Worm (Caenorhabditis elegans) whole organism, L3 larva: ENCODE measurements around the gene T03G6.3.

ENCODE experiments used
- R02D3.7 ChIP-seq: fragments of 150-350 bp; optimal IDR thresholded peaks from 2 replicates; lab custom pipeline; 2014; ENCODE audit warnings: missing biosample characterization, missing genetic modification characterization
- ZK546.5 ChIP-seq: sonication (generic microtip); optimal IDR thresholded peaks from 2 replicates; lab custom pipeline; 2017; ENCODE audit warnings: missing biosample characterization, missing genetic modification characterization
- ama-1 ChIP-seq: fragments of 150-350 bp; optimal IDR thresholded peaks from 2 replicates; lab custom pipeline; 2018
- ceh-16 ChIP-seq: sonication (generic microtip); optimal IDR thresholded peaks from 2 replicates; lab custom pipeline; 2017; ENCODE audit warnings: missing biosample characterization, missing genetic modification characterization
- ceh-28 ChIP-seq: fragments of 150-350 bp; optimal IDR thresholded peaks from 2 replicates; lab custom pipeline; 2014; ENCODE audit warnings: missing biosample characterization, missing genetic modification reagents, missing genetic modification characterization
- ceh-82 ChIP-seq: fragments of 150-350 bp; optimal IDR thresholded peaks from 2 replicates; lab custom pipeline; 2014; ENCODE audit warnings: missing biosample characterization, missing genetic modification characterization
- ceh-9 ChIP-seq: sonication (generic microtip); optimal IDR thresholded peaks from 2 replicates; lab custom pipeline; 2018; ENCODE audit warnings: missing biosample characterization, missing genetic modification characterization
- daf-12 ChIP-seq: fragments of 150-350 bp; optimal IDR thresholded peaks from 2 replicates; lab custom pipeline; 2014; ENCODE audit warnings: missing biosample characterization, missing genetic modification reagents, missing genetic modification characterization
- egl-27 ChIP-seq: sonication (generic microtip); optimal IDR thresholded peaks from 4 replicates; lab custom pipeline; 2017; ENCODE audit warnings: missing biosample characterization, missing genetic modification reagents, missing genetic modification characterization
- elt-1 ChIP-seq: fragments of 150-350 bp; optimal IDR thresholded peaks from 2 replicates; lab custom pipeline; 2014; ENCODE audit warnings: missing biosample characterization, missing genetic modification characterization
- elt-2 ChIP-seq: sonication (generic microtip); optimal IDR thresholded peaks from 2 replicates; lab custom pipeline; 2016; ENCODE audit warnings: missing genetic modification reagents, mild to moderate bottlenecking, missing genetic modification characterization, missing compliant biosample characterization
- elt-3 ChIP-seq, 3 experiments: fragments of 150-350 bp in 1 of 3; sonication (generic microtip) in 2 of 3; optimal IDR thresholded peaks; 2 replicates in 2 of 3; 4 replicates in 1 of 3; lab custom pipeline; 2014 to 2017; ENCODE audit warnings: missing biosample characterization in 3 of 3, missing genetic modification characterization in 3 of 3
- eor-1 ChIP-seq, 2 experiments: fragments of 150-350 bp; optimal IDR thresholded peaks; 2 replicates each; lab custom pipeline; 2014 to 2018; ENCODE audit warnings: missing biosample characterization in 2 of 2, missing genetic modification characterization in 2 of 2
- fkh-10 ChIP-seq: sonication (generic microtip); optimal IDR thresholded peaks from 2 replicates; lab custom pipeline; 2017; ENCODE audit warnings: missing biosample characterization, missing genetic modification reagents, missing genetic modification characterization
- fos-1 ChIP-seq: fragments of 150-350 bp; optimal IDR thresholded peaks from 2 replicates; lab custom pipeline; 2014; ENCODE audit warnings: missing biosample characterization, missing genetic modification characterization
- hmg-11 ChIP-seq: sonication (generic microtip); optimal IDR thresholded peaks from 2 replicates; lab custom pipeline; 2016; ENCODE audit warnings: missing genetic modification characterization, missing compliant biosample characterization
- jun-1 ChIP-seq: fragments of 150-350 bp; optimal IDR thresholded peaks from 2 replicates; lab custom pipeline; 2014; ENCODE audit warnings: missing biosample characterization, missing genetic modification reagents, missing genetic modification characterization
- lin-15B ChIP-seq: fragments of 150-350 bp; optimal IDR thresholded peaks from 2 replicates; lab custom pipeline; 2014; ENCODE audit warnings: missing biosample characterization, missing genetic modification characterization
- lin-39 ChIP-seq: fragments of 150-350 bp; optimal IDR thresholded peaks from 2 replicates; lab custom pipeline; 2018; ENCODE audit warnings: missing biosample characterization, missing genetic modification reagents, missing genetic modification characterization
- lsy-12 ChIP-seq: sonication (generic microtip); optimal IDR thresholded peaks from 2 replicates; lab custom pipeline; 2016; ENCODE audit warnings: mild to moderate bottlenecking, missing genetic modification characterization, missing compliant biosample characterization
- mdl-1 ChIP-seq: fragments of 150-350 bp; optimal IDR thresholded peaks from 2 replicates; lab custom pipeline; 2014; ENCODE audit warnings: missing biosample characterization, missing genetic modification characterization
- mml-1 ChIP-seq: fragments of 150-350 bp; sonication (generic microtip); optimal IDR thresholded peaks from 3 replicates; lab custom pipeline; 2014; ENCODE audit warnings: missing biosample characterization, missing genetic modification characterization
- nfya-1 ChIP-seq: sonication (generic microtip); optimal IDR thresholded peaks from 2 replicates; lab custom pipeline; 2017; ENCODE audit warnings: missing genetic modification characterization, mild to moderate bottlenecking, missing compliant biosample characterization, antibody characterized with exemption, moderate library complexity; ENCODE audit not compliant: insufficient read depth
- nhr-12 ChIP-seq: fragments of 150-350 bp; optimal IDR thresholded peaks from 2 replicates; lab custom pipeline; 2014; ENCODE audit warnings: missing biosample characterization, missing genetic modification characterization
- nhr-23 ChIP-seq: fragments of 150-350 bp; optimal IDR thresholded peaks from 2 replicates; lab custom pipeline; 2014; ENCODE audit warnings: missing biosample characterization, missing genetic modification reagents, missing genetic modification characterization
- nhr-237 ChIP-seq: fragments of 150-350 bp; optimal IDR thresholded peaks from 2 replicates; lab custom pipeline; 2014; ENCODE audit warnings: missing biosample characterization, missing genetic modification characterization
- nhr-25 ChIP-seq: sonication (generic microtip); optimal IDR thresholded peaks from 2 replicates; lab custom pipeline; 2017; ENCODE audit warnings: missing biosample characterization, missing genetic modification characterization
- nhr-28 ChIP-seq: fragments of 150-350 bp; optimal IDR thresholded peaks from 2 replicates; lab custom pipeline; 2014; ENCODE audit warnings: missing biosample characterization, missing genetic modification characterization
- nhr-43 ChIP-seq: sonication (generic microtip); optimal IDR thresholded peaks from 2 replicates; lab custom pipeline; 2016; ENCODE audit warnings: mild to moderate bottlenecking, missing genetic modification characterization, missing compliant biosample characterization; ENCODE audit not compliant: poor library complexity, severe bottlenecking
- nhr-67 ChIP-seq: fragments of 150-350 bp; optimal IDR thresholded peaks from 2 replicates; lab custom pipeline; 2014; ENCODE audit warnings: missing biosample characterization, missing genetic modification characterization
- nhr-76 ChIP-seq: fragments of 150-350 bp; sonication (generic microtip); optimal IDR thresholded peaks from 5 replicates; lab custom pipeline; 2014; ENCODE audit warnings: missing biosample characterization, missing genetic modification characterization
- nhr-77 ChIP-seq: fragments of 150-350 bp; optimal IDR thresholded peaks from 2 replicates; lab custom pipeline; 2014; ENCODE audit warnings: missing biosample characterization, missing genetic modification characterization
- pha-4 ChIP-seq: fragments of 150-350 bp; optimal IDR thresholded peaks from 2 replicates; lab custom pipeline; 2014; ENCODE audit warnings: missing biosample characterization, missing genetic modification reagents, missing genetic modification characterization
- pqm-1 ChIP-seq: fragments of 150-350 bp; optimal IDR thresholded peaks from 2 replicates; lab custom pipeline; 2017; ENCODE audit warnings: missing biosample characterization, missing genetic modification characterization, inconsistent platforms
- sea-2 ChIP-seq: fragments of 150-350 bp; sonication (generic microtip); optimal IDR thresholded peaks from 4 replicates; lab custom pipeline; 2014; ENCODE audit warnings: missing biosample characterization, missing genetic modification reagents, missing genetic modification characterization
- skn-1 ChIP-seq: fragments of 150-350 bp; optimal IDR thresholded peaks from 2 replicates; lab custom pipeline; 2014; ENCODE audit warnings: missing biosample characterization, missing genetic modification characterization
- snpc-4 ChIP-seq: fragments of 150-350 bp; optimal IDR thresholded peaks from 2 replicates; lab custom pipeline; 2014; ENCODE audit warnings: missing biosample characterization, missing genetic modification characterization
- tbx-2 ChIP-seq: sonication (generic microtip); optimal IDR thresholded peaks from 2 replicates; lab custom pipeline; 2016; ENCODE audit warnings: mild to moderate bottlenecking, missing genetic modification characterization, missing compliant biosample characterization
- unc-39 ChIP-seq: sonication (generic microtip); optimal IDR thresholded peaks from 4 replicates; lab custom pipeline; 2017; ENCODE audit warnings: missing biosample characterization, missing genetic modification characterization
- zag-1 ChIP-seq: fragments of 150-350 bp; optimal IDR thresholded peaks from 2 replicates; lab custom pipeline; 2014; ENCODE audit warnings: missing biosample characterization, missing genetic modification characterization
- ztf-11 ChIP-seq: fragments of 150-350 bp; optimal IDR thresholded peaks from 2 replicates; lab custom pipeline; 2014; ENCODE audit warnings: missing biosample characterization, missing genetic modification characterization
- ztf-4 ChIP-seq: fragments of 150-350 bp; optimal IDR thresholded peaks from 2 replicates; lab custom pipeline; 2014; ENCODE audit warnings: missing biosample characterization, missing genetic modification characterization

Gene T03G6.3

DNA sequence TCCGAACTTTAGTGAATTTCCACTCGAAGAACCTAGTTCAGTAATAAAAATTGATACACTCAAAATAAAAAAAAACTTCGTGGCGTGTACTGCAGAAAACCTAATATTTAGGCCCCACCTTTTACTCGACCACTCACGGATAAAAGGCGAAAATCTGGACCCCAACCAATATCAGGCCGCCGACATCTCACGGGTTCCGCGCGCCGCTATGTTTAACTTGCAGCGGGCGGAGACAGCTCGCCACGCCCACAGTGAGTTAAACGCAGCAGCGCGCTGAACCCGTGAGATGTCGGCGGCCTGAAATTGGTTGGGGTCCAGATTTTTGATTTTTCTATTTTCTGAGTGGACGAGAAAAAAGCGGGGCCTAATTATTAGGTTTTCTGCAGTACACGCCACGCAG lies 17.3 kb upstream of the T03G6.3 start:
- TF ChIP-seq nhr-237 (tag; lab: Kevin White, UChicago) (no peak), nhr-28 (tag; lab: Kevin White, UChicago) (no peak), nhr-25 (tag; lab: Kevin White, UChicago) (no peak), lsy-12 (no peak), mdl-1 (tag; lab: Kevin White, UChicago) (no peak), ama-1 (no peak), ZK546.5 (tag; lab: Kevin White, UChicago) (no peak), jun-1 (no peak), elt-2 (no peak), daf-12 (tag; lab: Kevin White, UChicago) (no peak), R02D3.7 (tag; lab: Kevin White, UChicago) (no peak), lin-15B (no peak), nhr-67 (tag; lab: Kevin White, UChicago) (no peak), hmg-11 (tag; lab: Kevin White, UChicago) (no peak)

DNA sequence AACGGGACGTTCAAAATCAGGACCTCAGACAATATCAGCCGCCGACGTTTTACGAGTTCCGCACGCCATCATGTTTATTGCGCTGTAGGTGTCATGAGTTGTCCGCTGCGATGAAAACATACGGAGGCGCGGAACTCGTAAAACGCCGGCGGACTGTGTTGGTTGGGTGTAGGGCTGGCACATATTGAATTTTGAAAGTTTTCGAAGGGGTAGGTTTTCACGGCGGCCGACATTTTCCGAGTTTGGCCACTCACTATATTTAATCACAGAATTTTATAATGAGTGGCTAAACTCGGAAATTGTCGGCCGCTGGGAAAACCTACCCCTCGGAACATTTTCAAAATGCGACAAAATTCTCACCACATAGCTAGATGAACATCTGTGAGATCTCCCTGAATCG lies 10.6 kb upstream of the T03G6.3 start:
- TF ChIP-seq ceh-82 = no peak
- TF ChIP-seq R02D3.7 (tag; lab: Kevin White, UChicago) = no peak
- TF ChIP-seq mml-1 (tag; lab: Kevin White, UChicago) = no peak
- TF ChIP-seq egl-27 (tag; lab: Kevin White, UChicago) = no peak
- TF ChIP-seq snpc-4 = peak; percentile 9

DNA sequence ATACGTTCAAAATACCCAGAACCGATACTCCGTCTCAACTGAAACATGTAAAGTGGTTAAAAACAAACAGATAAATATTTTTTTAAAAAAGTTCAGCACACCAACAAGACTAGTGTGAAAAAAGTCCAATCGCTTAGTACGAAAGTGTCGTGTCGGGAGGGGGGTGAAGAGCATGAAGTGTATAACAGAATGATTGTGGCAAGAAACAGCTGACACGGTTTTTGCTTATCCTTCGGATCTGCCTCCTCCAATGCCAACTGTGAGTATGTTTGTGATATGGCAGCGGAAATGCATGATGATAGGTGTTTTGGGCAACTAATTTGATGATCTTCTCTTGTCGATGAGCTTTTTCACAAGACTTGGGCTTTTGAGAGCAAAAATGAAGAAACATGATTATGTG lies 4.8 kb upstream of the T03G6.3 start:
- TF ChIP-seq lin-39 (tag; lab: Kevin White, UChicago) (peak; percentile 30), sea-2 (GFP tag; lab: Kevin White, UChicago) (no peak), ZK546.5 (tag; lab: Kevin White, UChicago) (no peak), ceh-28 (tag; lab: Kevin White, UChicago) (no peak), nhr-76 (no peak), nhr-43 (tag; lab: Kevin White, UChicago) (no peak)

DNA sequence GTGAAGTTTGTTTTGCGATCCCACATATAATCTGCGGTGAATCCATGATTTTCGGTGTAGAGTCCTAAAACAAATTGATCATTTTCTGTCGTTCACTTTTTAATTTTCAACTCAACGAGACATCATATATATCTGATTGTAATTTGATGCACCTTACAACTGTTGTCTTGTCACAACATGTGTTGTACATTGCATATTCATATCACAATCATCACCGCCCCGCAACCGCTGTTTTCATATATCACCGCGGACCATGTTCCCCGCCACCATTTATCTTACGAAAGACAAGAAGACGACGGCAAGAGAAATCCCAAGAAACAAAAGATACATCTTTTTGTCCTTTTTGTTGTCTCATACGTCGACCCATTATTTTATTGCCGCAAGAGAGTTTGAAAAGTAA lies 1.4 kb downstream of the T03G6.3 start:
- no peak for TF ChIP-seq ceh-82
- no peak for TF ChIP-seq nfya-1 (tag; lab: Kevin White, UChicago)
- no peak for TF ChIP-seq nhr-25 (tag; lab: Kevin White, UChicago)
- TF ChIP-seq ztf-11 (tag; lab: Kevin White, UChicago) = no peak
- TF ChIP-seq lin-39 (tag; lab: Kevin White, UChicago) = no peak
- no peak for TF ChIP-seq tbx-2 (tag; lab: Kevin White, UChicago)
- TF ChIP-seq nhr-237 (tag; lab: Kevin White, UChicago) = no peak
- TF ChIP-seq R02D3.7 (tag; lab: Kevin White, UChicago) = no peak
- no peak for TF ChIP-seq pqm-1 (tag; lab: Kevin White, UChicago)
- TF ChIP-seq mdl-1 (tag; lab: Kevin White, UChicago) = no peak
- TF ChIP-seq ama-1 = no peak
- TF ChIP-seq zag-1 (tag; lab: Kevin White, UChicago) = no peak
- TF ChIP-seq mml-1 (tag; lab: Kevin White, UChicago) = no peak
- TF ChIP-seq nhr-12 = no peak
- TF ChIP-seq snpc-4 = no peak
- no peak for TF ChIP-seq elt-3 (tag; optimal IDR thresholded peaks at IDR 0.05; lab: Kevin White, UChicago)
- TF ChIP-seq elt-2 = no peak
- TF ChIP-seq, all 47 proteins: peak for 0

ce11 chrX:2613077-2613476 lies 2.4 kb downstream of the T03G6.3 start:
- TF ChIP-seq hmg-11 (tag; lab: Kevin White, UChicago) (peak; percentile 79), pha-4 (tag; lab: Kevin White, UChicago) (peak; percentile 81), ZK546.5 (tag; lab: Kevin White, UChicago) (no peak), elt-3 (tag; optimal IDR thresholded peaks at IDR 0.05; lab: Kevin White, UChicago) (no peak), tbx-2 (tag; lab: Kevin White, UChicago) (peak; percentile 33), ztf-11 (tag; lab: Kevin White, UChicago) (no peak), nhr-43 (tag; lab: Kevin White, UChicago) (peak; percentile 84), daf-12 (tag; lab: Kevin White, UChicago) (no peak), lin-15B (no peak), unc-39 (tag; lab: Kevin White, UChicago) (no peak), fkh-10 (GFP tag; lab: Kevin White, UChicago) (no peak), ceh-16 (tag; lab: Kevin White, UChicago) (peak; percentile 17), jun-1 (peak; percentile 37), nhr-23 (peak; percentile 65), zag-1 (tag; lab: Kevin White, UChicago) (no peak), ceh-82 (peak; percentile 17), lsy-12 (peak; percentile 34), mdl-1 (tag; lab: Kevin White, UChicago) (no peak), mml-1 (tag; lab: Kevin White, UChicago) (no peak), pqm-1 (tag; lab: Kevin White, UChicago) (peak; percentile 47), eor-1 (tag; optimal IDR thresholded peaks at IDR 0.05; lab: Kevin White, UChicago) (no peak), nhr-25 (tag; lab: Kevin White, UChicago) (peak; percentile 33), snpc-4 (peak; percentile 20), skn-1 (tag; lab: Kevin White, UChicago) (no peak), nhr-76 (no peak), ceh-9 (no peak), egl-27 (tag; lab: Kevin White, UChicago) (no peak), fos-1 (tag; lab: Kevin White, UChicago) (no peak), nhr-28 (tag; lab: Kevin White, UChicago) (no peak), sea-2 (GFP tag; lab: Kevin White, UChicago) (no peak), nhr-77 (tag; lab: Kevin White, UChicago) (no peak), ztf-4 (tag; lab: Kevin White, UChicago) (no peak), elt-1 (tag; lab: Kevin White, UChicago) (peak; percentile 26), nhr-12 (no peak)
